Fruit fly (Drosophila melanogaster): Measurements from ENCODE around the gene CG6293.

dm6 chr3R:10352844-10353243, 41.4 kb upstream of the CG6293 start:
- TF ChIP-seq CG11294 (GFP tag; IDR thresholded peaks at IDR 0.05) (no peak), Hr39 (GFP tag; optimal IDR thresholded peaks at IDR 0.05) (no peak), CG15336 (GFP tag; IDR thresholded peaks at IDR 0.05) (no peak), fkh (GFP tag; optimal IDR thresholded peaks at IDR 0.05) (no peak), CG10669 (GFP tag; optimal IDR thresholded peaks at IDR 0.05) (no peak), svp (GFP tag) (no peak), CG32006 (GFP tag; optimal IDR thresholded peaks at IDR 0.05) (no peak), spab (GFP tag; optimal IDR thresholded peaks at IDR 0.05) (no peak), Sox14 (GFP tag; optimal IDR thresholded peaks at IDR 0.05) (no peak), Smox (GFP tag; optimal IDR thresholded peaks at IDR 0.05) (no peak)
